Fruit fly (Drosophila melanogaster) whole organism, wandering third instar larva: ENCODE results near the gene tank.

Experiments
- br ChIP-seq: fragments of 200-800 bp; sonication (Bioruptor generic); optimal IDR thresholded peaks from 2 replicates; lab custom pipeline; 2016; ENCODE audit warnings: missing biosample characterization, missing genetic modification characterization
- dsf ChIP-seq: sonication (Bioruptor generic); optimal IDR thresholded peaks from 2 replicates; lab custom pipeline; 2016; ENCODE audit warnings: missing biosample characterization, missing genetic modification characterization, borderline replicate concordance
- ey ChIP-seq: fragments of 200-800 bp; sonication (Bioruptor generic); optimal IDR thresholded peaks from 2 replicates; lab custom pipeline; 2016; ENCODE audit warnings: missing biosample characterization, missing genetic modification characterization
- psq ChIP-seq: fragments of 200-800 bp; sonication (Bioruptor generic); optimal IDR thresholded peaks from 3 replicates; lab custom pipeline; 2017; ENCODE audit warnings: missing biosample characterization, mild to moderate bottlenecking, missing genetic modification characterization, moderate library complexity
- rgr ChIP-seq: fragments of 200-800 bp; sonication (Bioruptor generic); optimal IDR thresholded peaks from 3 replicates; lab custom pipeline; 2016; ENCODE audit warnings: missing biosample characterization, mild to moderate bottlenecking, missing genetic modification characterization
- sv ChIP-seq: fragments of 200-800 bp; sonication (Bioruptor generic); optimal IDR thresholded peaks from 3 replicates; lab custom pipeline; 2016; ENCODE audit warnings: missing biosample characterization, missing genetic modification characterization

- TF ChIP-seq dsf (GFP tag; lab: Kevin White, UChicago) (no peak), ey (no peak), br (GFP tag; lab: Kevin White, UChicago) (no peak), sv (no peak), rgr (no peak), psq (no peak)
These were observed 14.9 kb upstream of the tank start, which contains the start of gene smog for dm6 chr2L:4852605-4853102.
